Worm (Caenorhabditis elegans) whole organism, L1 larva: Measurements from ENCODE around the gene F58F6.5.

Experiments
- F16B12.6 ChIP-seq: fragments of 150-350 bp; optimal IDR thresholded peaks from 2 replicates; lab custom pipeline; 2014; ENCODE audit warnings: missing biosample characterization, missing genetic modification characterization
- alr-1 ChIP-seq: fragments of 200-800 bp; sonication (Bioruptor generic); optimal IDR thresholded peaks from 2 replicates; lab custom pipeline; 2018; ENCODE audit warnings: borderline replicate concordance, mild to moderate bottlenecking, missing genetic modification characterization, missing compliant biosample characterization
- aly-2 ChIP-seq: fragments of 150-350 bp; optimal IDR thresholded peaks from 2 replicates; lab custom pipeline; 2014; ENCODE audit warnings: missing biosample characterization, missing genetic modification characterization
- ceh-63 ChIP-seq: fragments of 200-800 bp; sonication (Bioruptor generic); optimal IDR thresholded peaks from 2 replicates; lab custom pipeline; 2018; ENCODE audit warnings: mild to moderate bottlenecking, missing genetic modification characterization, missing compliant biosample characterization
- ceh-8 ChIP-seq: fragments of 200-800 bp; sonication (Bioruptor generic); optimal IDR thresholded peaks from 2 replicates; lab custom pipeline; 2018; ENCODE audit warnings: mild to moderate bottlenecking, missing genetic modification characterization, moderate library complexity, missing compliant biosample characterization
- ceh-82 ChIP-seq, 3 experiments: fragments of 150-350 bp in 1 of 3; sonication (generic microtip) in 2 of 3; optimal IDR thresholded peaks; 2 replicates each; lab custom pipeline; 2014 to 2017; ENCODE audit warnings: missing biosample characterization in 3 of 3, missing genetic modification characterization in 3 of 3
- ceh-90 ChIP-seq: sonication (generic microtip); optimal IDR thresholded peaks from 2 replicates; lab custom pipeline; 2016; ENCODE audit warnings: missing genetic modification characterization, missing compliant biosample characterization
- dpl-1 ChIP-seq, 3 experiments: fragments of 150-350 bp in 2 of 3; sonication (generic microtip) in 1 of 3; optimal IDR thresholded peaks; 2 replicates each; lab custom pipeline; 2014 to 2017; ENCODE audit warnings: missing biosample characterization in 3 of 3, missing genetic modification characterization in 3 of 3, missing genetic modification reagents in 3 of 3
- efl-1 ChIP-seq, 4 experiments: fragments of 150-350 bp; optimal IDR thresholded peaks in 3 of 4; peaks in 1 of 4; 1 replicate in 1 of 4; 2 replicates in 3 of 4; lab custom pipeline; 2014; ENCODE audit warnings: missing biosample characterization in 2 of 4, missing genetic modification characterization in 2 of 4, missing genetic modification reagents in 2 of 4
- ets-5 ChIP-seq: fragments of 200-800 bp; sonication (Bioruptor generic); IDR thresholded peaks from 2 replicates; pipeline ENCODE4 v1.3.6; 2022; ENCODE audit warnings: missing genetic modification characterization, missing compliant biosample characterization
- fkh-4 ChIP-seq: sonication (generic microtip); optimal IDR thresholded peaks from 2 replicates; lab custom pipeline; 2016; ENCODE audit warnings: missing compliant biosample characterization, missing genetic modification characterization, borderline replicate concordance
- grh-1 ChIP-seq: fragments of 200-800 bp; sonication (Bioruptor generic); IDR thresholded peaks from 2 replicates; pipeline ENCODE4 v1.3.6; 2022; ENCODE audit warnings: missing genetic modification reagents, missing genetic modification characterization, missing compliant biosample characterization
- isw-1 ChIP-seq: fragments of 200-800 bp; sonication (Bioruptor generic); IDR thresholded peaks from 2 replicates; pipeline ENCODE4 v1.3.6; 2022; ENCODE audit warnings: missing genetic modification characterization, missing compliant biosample characterization
- jun-1 ChIP-seq: fragments of 150-350 bp; optimal IDR thresholded peaks from 2 replicates; lab custom pipeline; 2014; ENCODE audit warnings: missing biosample characterization, missing genetic modification reagents, missing genetic modification characterization
- lin-13 ChIP-seq: fragments of 150-350 bp; optimal IDR thresholded peaks from 2 replicates; lab custom pipeline; 2014; ENCODE audit warnings: missing biosample characterization, missing genetic modification reagents, missing genetic modification characterization
- lin-15B ChIP-seq: fragments of 150-350 bp; sonication (generic microtip); optimal IDR thresholded peaks from 3 replicates; lab custom pipeline; 2014; ENCODE audit warnings: missing biosample characterization, missing genetic modification characterization
- lin-35 ChIP-seq, 2 experiments: fragments of 150-350 bp; optimal IDR thresholded peaks; 2 replicates each; lab custom pipeline; 2014; ENCODE audit warnings: missing biosample characterization in 2 of 2, missing genetic modification characterization in 2 of 2, missing genetic modification reagents in 2 of 2
- lsy-2 ChIP-seq, 2 experiments: fragments of 150-350 bp; optimal IDR thresholded peaks; 2 replicates each; lab custom pipeline; 2014; ENCODE audit warnings: missing biosample characterization in 2 of 2, missing genetic modification characterization in 2 of 2
- mef-2 ChIP-seq: fragments of 150-350 bp; optimal IDR thresholded peaks from 2 replicates; lab custom pipeline; 2014; ENCODE audit warnings: missing biosample characterization, missing genetic modification characterization
- mep-1 ChIP-seq: fragments of 150-350 bp; optimal IDR thresholded peaks from 2 replicates; lab custom pipeline; 2014; ENCODE audit warnings: missing biosample characterization, missing genetic modification characterization
- nhr-20 ChIP-seq: sonication (generic microtip); optimal IDR thresholded peaks from 2 replicates; lab custom pipeline; 2016; ENCODE audit warnings: mild to moderate bottlenecking, missing genetic modification characterization, missing compliant biosample characterization
- nhr-28 ChIP-seq: fragments of 150-350 bp; optimal IDR thresholded peaks from 2 replicates; lab custom pipeline; 2014; ENCODE audit warnings: missing biosample characterization, missing genetic modification characterization
- nhr-47 ChIP-seq: sonication (generic microtip); optimal IDR thresholded peaks from 2 replicates; lab custom pipeline; 2016; ENCODE audit warnings: mild to moderate bottlenecking, missing genetic modification characterization, moderate library complexity, missing compliant biosample characterization
- nhr-85 ChIP-seq: sonication (generic microtip); peaks from one replicate; lab custom pipeline; 2016; ENCODE audit warnings: missing genetic modification characterization, inconsistent platforms, missing compliant biosample characterization
- snpc-4 ChIP-seq: fragments of 150-350 bp; optimal IDR thresholded peaks from 2 replicates; lab custom pipeline; 2014; ENCODE audit warnings: missing biosample characterization, missing genetic modification characterization
- snu-23 ChIP-seq: sonication (generic microtip); optimal IDR thresholded peaks from 2 replicates; lab custom pipeline; 2016; ENCODE audit warnings: missing genetic modification characterization, missing compliant biosample characterization
- sox-4 ChIP-seq: sonication (generic microtip); optimal IDR thresholded peaks from 2 replicates; lab custom pipeline; 2016; ENCODE audit warnings: missing genetic modification characterization, missing compliant biosample characterization
- swsn-7 ChIP-seq: sonication (generic microtip); optimal IDR thresholded peaks from 2 replicates; lab custom pipeline; 2016; ENCODE audit warnings: missing genetic modification characterization, missing compliant biosample characterization
- unc-30 ChIP-seq: sonication (generic microtip); optimal IDR thresholded peaks from 2 replicates; lab custom pipeline; 2017; ENCODE audit warnings: missing biosample characterization, missing genetic modification characterization
- unc-62 ChIP-seq: fragments of 150-350 bp; optimal IDR thresholded peaks from 2 replicates; lab custom pipeline; 2014; ENCODE audit warnings: missing biosample characterization, missing genetic modification reagents, missing genetic modification characterization
- unc-86 ChIP-seq: sonication (generic microtip); optimal IDR thresholded peaks from 2 replicates; lab custom pipeline; 2016; ENCODE audit warnings: missing genetic modification characterization, missing compliant biosample characterization
- vab-15 ChIP-seq: sonication (generic microtip); optimal IDR thresholded peaks from 2 replicates; lab custom pipeline; 2017; ENCODE audit warnings: missing genotype, mild to moderate bottlenecking, missing genetic modification characterization, missing compliant biosample characterization
- xbp-1 ChIP-seq: sonication (generic microtip); optimal IDR thresholded peaks from 2 replicates; lab custom pipeline; 2016; ENCODE audit warnings: missing genetic modification characterization, missing compliant biosample characterization
- zag-1 ChIP-seq: fragments of 150-350 bp; optimal IDR thresholded peaks from 2 replicates; lab custom pipeline; 2014; ENCODE audit warnings: missing biosample characterization, missing genetic modification characterization
- ztf-4 ChIP-seq: fragments of 150-350 bp; optimal IDR thresholded peaks from 2 replicates; lab custom pipeline; 2014; ENCODE audit warnings: missing biosample characterization, missing genetic modification characterization

The F58F6.5 gene

DNA sequence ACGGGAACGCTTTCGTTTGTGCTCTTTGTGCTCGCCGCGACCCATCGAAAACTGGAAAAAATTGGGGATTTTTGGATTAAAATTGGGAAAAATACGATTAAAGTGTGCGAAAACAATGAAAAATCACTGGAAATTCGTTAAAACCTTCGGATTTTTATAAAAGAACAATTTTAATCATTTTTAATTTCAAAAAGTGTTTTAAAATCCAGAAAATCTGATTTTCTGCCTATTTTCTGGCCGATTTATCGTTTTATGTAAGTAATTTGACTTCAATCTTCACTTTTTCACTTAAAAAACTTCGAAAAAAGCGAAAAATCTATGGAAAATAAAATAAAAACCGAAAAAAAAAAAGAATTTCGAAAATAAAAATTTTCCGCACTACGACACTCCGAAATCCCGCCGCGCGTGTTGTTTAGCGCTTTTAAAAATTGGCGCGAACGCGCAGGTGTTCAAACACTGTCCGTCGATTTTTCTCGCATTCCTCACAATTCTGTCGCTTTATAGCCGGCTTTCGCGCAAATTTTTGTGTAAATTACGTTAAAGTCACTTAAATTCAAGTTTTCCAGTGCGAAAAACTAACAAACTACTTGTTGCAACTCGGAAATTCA, 33.8 kb upstream of the F58F6.5 start, which contains the start of the genes ddx-46 and F53H1.4 (continued):
- TF ChIP-seq nhr-28 (tag; lab: Kevin White, UChicago): no peak
- TF ChIP-seq sox-4 (tag; lab: Kevin White, UChicago): no peak
- TF ChIP-seq efl-1 (optimal IDR thresholded peaks at IDR 0.05; lab: Kevin White, UChicago): peak; percentile 91 to 94
- TF ChIP-seq efl-1 (GFP tag; optimal IDR thresholded peaks at IDR 0.05 in 1 of 2; lab: Kevin White, UChicago): peak; percentile 94 to 99
- peak; percentile 58 for TF ChIP-seq snu-23 (GFP tag; lab: Kevin White, UChicago)
- no peak for TF ChIP-seq jun-1 (tag; lab: Kevin White, UChicago)
- TF ChIP-seq unc-62: no peak
- TF ChIP-seq mef-2 (tag; lab: Kevin White, UChicago): no peak
- TF ChIP-seq vab-15 (tag; lab: Kevin White, UChicago): no peak
- TF ChIP-seq snpc-4 (tag; lab: Kevin White, UChicago): no peak
- no peak for TF ChIP-seq ztf-4
- no peak for TF ChIP-seq nhr-47 (tag; lab: Kevin White, UChicago)
- peak; percentile 40 for TF ChIP-seq xbp-1 (tag; lab: Kevin White, UChicago)
- no peak for TF ChIP-seq ets-5 (GFP tag; lab: Robert Waterston, UW)
- peak; percentile 79 for TF ChIP-seq lin-15B (tag; lab: Kevin White, UChicago)

ce11 chrIV:1310337-1310736, 33.1 kb upstream of the F58F6.5 start:
- TF ChIP-seq efl-1 (optimal IDR thresholded peaks at IDR 0.05; lab: Kevin White, UChicago) (peak in 1 of 2 experiments; percentile 11), efl-1 (GFP tag; optimal IDR thresholded peaks at IDR 0.05 in 1 of 2; lab: Kevin White, UChicago) (peak; percentile 1 to 95), dpl-1 (GFP tag; optimal IDR thresholded peaks at IDR 0.05; lab: Kevin White, UChicago) (peak in 2 of 3 experiments; percentile 49 to 54), zag-1 (tag; lab: Kevin White, UChicago) (no peak), xbp-1 (tag; lab: Kevin White, UChicago) (no peak), nhr-20 (no peak)

DNA sequence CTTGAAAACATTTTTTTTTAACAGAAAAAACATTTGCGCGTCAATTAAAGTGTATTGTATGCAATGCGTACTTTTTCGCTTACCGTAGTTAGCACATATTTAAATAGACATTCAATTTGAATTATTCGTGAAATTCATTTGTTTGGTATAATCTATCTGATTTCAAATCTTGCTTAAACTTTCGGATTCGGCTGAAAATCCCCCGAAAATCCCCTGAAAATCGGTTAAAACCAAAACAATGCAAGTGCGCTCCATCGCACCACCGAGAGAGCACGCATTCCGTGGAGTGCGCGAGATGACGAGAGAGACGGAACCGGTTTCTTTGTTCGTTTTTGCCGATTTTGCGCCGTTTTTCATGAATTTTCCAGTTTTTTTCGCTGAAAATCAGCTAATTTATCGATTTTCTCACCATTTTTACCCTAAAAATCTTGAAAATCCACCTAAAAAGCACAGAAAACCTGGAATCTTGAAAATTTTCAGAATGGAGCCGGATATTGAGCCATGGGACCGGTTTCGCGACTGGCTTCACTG, 14.7 kb upstream of the F58F6.5 start, which contains the start of gene F53H1.3:
Gene F53H1.3 (plus strand): TSS at position 481 of the 531 bp plus-strand sequence.
- TF ChIP-seq lin-35 (GFP tag; optimal IDR thresholded peaks at IDR 0.05; lab: Kevin White, UChicago) (peak; percentile 55), lsy-2 (tag; optimal IDR thresholded peaks at IDR 0.05; lab: Kevin White, UChicago) (peak; percentile 70 to 89), snpc-4 (tag; lab: Kevin White, UChicago) (no peak), ceh-63 (GFP tag; lab: Kevin White, UChicago) (peak; percentile 14), snu-23 (GFP tag; lab: Kevin White, UChicago) (peak; percentile 55), ceh-82 (tag; optimal IDR thresholded peaks at IDR 0.05; lab: Kevin White, UChicago) (peak in 2 of 3 experiments; percentile 16 to 29), alr-1 (no peak), aly-2 (tag; lab: Kevin White, UChicago) (no peak), ceh-90 (tag; lab: Kevin White, UChicago) (peak; percentile 40), mep-1 (peak; percentile 36), nhr-85 (tag; lab: Kevin White, UChicago) (peak; percentile 77), zag-1 (tag; lab: Kevin White, UChicago) (no peak), F16B12.6 (tag; lab: Kevin White, UChicago) (peak; percentile 16), unc-86 (peak; percentile 12), ceh-8 (GFP tag; lab: Kevin White, UChicago) (no peak), lin-13 (GFP tag; lab: Kevin White, UChicago) (peak; percentile 60), isw-1 (GFP tag; lab: Robert Waterston, UW) (peak; percentile 10; the same call in 1 of the 2 replicates), dpl-1 (GFP tag; optimal IDR thresholded peaks at IDR 0.05; lab: Kevin White, UChicago) (peak; percentile 40 to 66 (median 62)), swsn-7 (tag; lab: Kevin White, UChicago) (peak; percentile 48), grh-1 (GFP tag; lab: Robert Waterston, UW) (peak; percentile 98), unc-30 (tag; lab: Kevin White, UChicago) (no peak), xbp-1 (tag; lab: Kevin White, UChicago) (peak; percentile 38), lin-15B (tag; lab: Kevin White, UChicago) (peak; percentile 29), efl-1 (optimal IDR thresholded peaks at IDR 0.05; lab: Kevin White, UChicago) (peak; percentile 68 to 72), efl-1 (GFP tag; optimal IDR thresholded peaks at IDR 0.05 in 1 of 2; lab: Kevin White, UChicago) (peak; percentile 71 to 96), fkh-4 (tag; lab: Kevin White, UChicago) (peak; percentile 4)
